Fruit fly (Drosophila melanogaster): Measurements from ENCODE around the gene spg.

dm6 chr3R:28857287-28858024 lies 12.4 kb downstream of the spg start:
- TF ChIP-seq usp (GFP tag; optimal IDR thresholded peaks at IDR 0.05) (no peak), Dll (optimal IDR thresholded peaks at IDR 0.05) (no peak), EcR (GFP tag; optimal IDR thresholded peaks at IDR 0.05) (peak in 1 of 2 experiments; percentile 4), CG8478 (optimal IDR thresholded peaks at IDR 0.05) (no peak), psq (optimal IDR thresholded peaks at IDR 0.05) (no peak), pan (optimal IDR thresholded peaks at IDR 0.05) (no peak)
